Fruit fly (Drosophila melanogaster): ENCODE measurements around the gene CG14109.

CG14109 gene

DNA sequence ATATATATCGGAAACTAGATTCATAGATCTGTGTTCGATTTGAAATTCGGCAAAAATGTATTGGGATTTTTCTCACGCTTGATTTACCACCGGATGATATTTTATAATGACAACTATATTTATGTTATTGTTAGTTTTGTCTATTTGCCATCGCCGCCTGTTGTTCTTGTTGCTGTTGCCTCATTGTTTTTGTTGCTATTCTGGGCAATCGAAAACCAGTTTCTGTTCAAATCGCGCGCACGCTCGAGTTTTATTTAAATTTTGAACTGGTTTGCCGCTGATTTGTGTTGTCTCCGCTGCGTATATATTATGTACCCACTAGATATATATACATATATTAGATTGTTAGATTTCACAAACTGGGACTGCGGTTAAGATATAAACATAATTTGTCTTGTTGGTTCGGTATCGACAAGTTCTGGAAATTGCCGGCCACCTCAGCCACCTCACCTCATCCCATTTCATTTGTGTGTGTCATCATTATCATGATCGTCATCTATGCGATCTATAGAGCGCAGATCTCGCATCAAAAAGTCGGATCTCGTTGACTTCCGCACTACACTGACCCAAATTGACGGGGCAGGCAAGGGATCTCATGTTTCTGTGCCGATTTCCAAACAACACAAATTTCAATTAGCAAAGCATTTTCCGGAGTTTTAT, 50.1 kb downstream of the CG14109 start:
- TF ChIP-seq CG1792 (GFP tag; optimal IDR thresholded peaks at IDR 0.05) (no peak), dimm (GFP tag; IDR thresholded peaks at IDR 0.05) (no peak), Lpt (GFP tag; optimal IDR thresholded peaks at IDR 0.05) (no peak), CG3847 (GFP tag; IDR thresholded peaks at IDR 0.05) (no peak), abd-A (tag; optimal IDR thresholded peaks at IDR 0.05) (peak; percentile 93), Max (GFP tag; optimal IDR thresholded peaks at IDR 0.05) (no peak), nerfin-2 (GFP tag; IDR thresholded peaks at IDR 0.05; ENCODE audit: partially characterized antibody) (no peak), cwo (GFP tag; optimal IDR thresholded peaks at IDR 0.05) (no peak), CG7963 (GFP tag; IDR thresholded peaks at IDR 0.05; ENCODE audit: partially characterized antibody) (no peak), CG5180 (GFP tag; optimal IDR thresholded peaks at IDR 0.05) (no peak), sd (tag; optimal IDR thresholded peaks at IDR 0.05) (peak; percentile 46), CG4617 (GFP tag; optimal IDR thresholded peaks at IDR 0.05; ENCODE audit: borderline replicate concordance) (no peak), CG3407 (GFP tag; optimal IDR thresholded peaks at IDR 0.05) (no peak), chinmo (GFP tag; IDR thresholded peaks at IDR 0.05; ENCODE audit: partially characterized antibody) (peak; percentile 73; the same call in 1 of the 4 replicates), Eip74EF (GFP tag; optimal IDR thresholded peaks at IDR 0.05) (peak in 1 of 2 experiments; percentile 25), CG7839 (tag; optimal IDR thresholded peaks at IDR 0.05) (no peak), repo (GFP tag; optimal IDR thresholded peaks at IDR 0.05) (no peak), gsb-n (tag; optimal IDR thresholded peaks at IDR 0.05) (no peak), ftz-f1 (GFP tag; optimal IDR thresholded peaks at IDR 0.05) (no peak), CG13894 (tag; optimal IDR thresholded peaks at IDR 0.05) (peak; percentile 82), hth (optimal IDR thresholded peaks at IDR 0.05) (no peak), slou (GFP tag; optimal IDR thresholded peaks at IDR 0.05) (no peak), CG4360 (GFP tag; IDR thresholded peaks at IDR 0.05) (peak; percentile 61), YL-1 (GFP tag; optimal IDR thresholded peaks at IDR 0.05) (no peak), CG17612 (GFP tag; IDR thresholded peaks at IDR 0.05) (no peak), Lim3 (GFP tag; IDR thresholded peaks at IDR 0.05) (no peak), CG7987 (GFP tag; optimal IDR thresholded peaks at IDR 0.05) (no peak), org-1 (GFP tag; optimal IDR thresholded peaks at IDR 0.05) (no peak), CG15696 (tag; optimal IDR thresholded peaks at IDR 0.05) (no peak), croc (GFP tag; conservative IDR thresholded peaks at IDR 0.05) (no peak), grn (GFP tag; optimal IDR thresholded peaks at IDR 0.05) (peak; percentile 76), CG12769 (tag; optimal IDR thresholded peaks at IDR 0.05) (peak; percentile 73), sens (GFP tag) (peak; percentile 0), CG2678 (tag; optimal IDR thresholded peaks at IDR 0.05) (no peak), CG10543 (GFP tag; optimal IDR thresholded peaks at IDR 0.05) (peak; percentile 3), pnt (GFP tag; optimal IDR thresholded peaks at IDR 0.05) (no peak), HmgD (GFP tag; optimal IDR thresholded peaks at IDR 0.05) (no peak), CG14667 (GFP tag; IDR thresholded peaks at IDR 0.05) (no peak), Dbx (GFP tag; IDR thresholded peaks at IDR 0.05) (no peak), vnd (GFP tag; IDR thresholded peaks at IDR 0.05; ENCODE audit: partially characterized antibody) (no peak), vvl (GFP tag; IDR thresholded peaks at IDR 0.05) (0 out of 2 replicates have a peak, but pooled peaks have one; percentile 60)
